Fruit fly (Drosophila melanogaster): ENCODE data around the gene Tengl2.

The Tengl2 gene

dm6 chr2L:2198613-2199432 is 40.4 kb downstream of the Tengl2 start (continued):
- TF ChIP-seq lola (GFP tag; optimal IDR thresholded peaks at IDR 0.05) = peak in 1 of 3 experiments; percentile 83
- TF ChIP-seq CG6254 (GFP tag; optimal IDR thresholded peaks at IDR 0.05) = peak; percentile 76
- peak; percentile 79 for TF ChIP-seq CG17385 (GFP tag; optimal IDR thresholded peaks at IDR 0.05)
- no peak for TF ChIP-seq fd102C (GFP tag; optimal IDR thresholded peaks at IDR 0.05)
- no peak for TF ChIP-seq unc-4 (GFP tag; IDR thresholded peaks at IDR 0.05; ENCODE audit: partially characterized antibody)
- TF ChIP-seq dmrt11E (tag; optimal IDR thresholded peaks at IDR 0.05) = peak; percentile 84
- peak; percentile 61 for TF ChIP-seq CG9817 (tag; optimal IDR thresholded peaks at IDR 0.05)
- peak; percentile 87 for TF ChIP-seq pnt (GFP tag; optimal IDR thresholded peaks at IDR 0.05)
- TF ChIP-seq CG6272 (GFP tag; IDR thresholded peaks at IDR 0.05) = peak; percentile 84
- peak; percentile 90 for TF ChIP-seq PHDP (tag; optimal IDR thresholded peaks at IDR 0.05)
- TF ChIP-seq CG7928 (GFP tag; optimal IDR thresholded peaks at IDR 0.05) = no peak
- TF ChIP-seq CG17328 (GFP tag; IDR thresholded peaks at IDR 0.05) = no peak
- peak; percentile 84 for TF ChIP-seq her (GFP tag; optimal IDR thresholded peaks at IDR 0.05)
- peak; percentile 56 for TF ChIP-seq CG8281 (tag; optimal IDR thresholded peaks at IDR 0.05)
- peak; percentile 90 for TF ChIP-seq jumu (GFP tag; optimal IDR thresholded peaks at IDR 0.05)
- no peak for TF ChIP-seq seq (GFP tag; IDR thresholded peaks at IDR 0.05)
- TF ChIP-seq CG32532 (GFP tag; IDR thresholded peaks at IDR 0.05) = no peak
- TF ChIP-seq wek (GFP tag; optimal IDR thresholded peaks at IDR 0.05) = peak; percentile 32
- no peak for TF ChIP-seq pita (GFP tag; optimal IDR thresholded peaks at IDR 0.05)
- TF ChIP-seq CG7786 (GFP tag; optimal IDR thresholded peaks at IDR 0.05) = peak; percentile 85
- no peak for TF ChIP-seq CG3995 (GFP tag; optimal IDR thresholded peaks at IDR 0.05)
- peak; percentile 37 for TF ChIP-seq Sry-δ (GFP tag; optimal IDR thresholded peaks at IDR 0.05)
- peak; percentile 38 for TF ChIP-seq Sry-β (GFP tag; optimal IDR thresholded peaks at IDR 0.05)
- no peak for TF ChIP-seq HLH4C (GFP tag; IDR thresholded peaks at IDR 0.05; ENCODE audit: partially characterized antibody)
- no peak for TF ChIP-seq usp (GFP tag; optimal IDR thresholded peaks at IDR 0.05)
- TF ChIP-seq CG6791 (GFP tag; IDR thresholded peaks at IDR 0.05; ENCODE audit: partially characterized antibody) = no peak
- no peak for TF ChIP-seq chinmo (GFP tag; IDR thresholded peaks at IDR 0.05; ENCODE audit: partially characterized antibody)
- TF ChIP-seq lov (optimal IDR thresholded peaks at IDR 0.05) = no peak
- no peak for TF ChIP-seq lov (GFP tag; IDR thresholded peaks at IDR 0.05)
- peak; percentile 91 to 98 for TF ChIP-seq Pdp1 (GFP tag; optimal IDR thresholded peaks at IDR 0.05)
- TF ChIP-seq CG10462 (GFP tag; optimal IDR thresholded peaks at IDR 0.05) = peak; percentile 78
- peak; percentile 82 for TF ChIP-seq chn (GFP tag; optimal IDR thresholded peaks at IDR 0.05)
- peak; percentile 50 for TF ChIP-seq Hand (GFP tag; optimal IDR thresholded peaks at IDR 0.05)
- peak; percentile 60 for TF ChIP-seq MTF-1 (GFP tag; optimal IDR thresholded peaks at IDR 0.05; ENCODE audit: borderline replicate concordance)
- TF ChIP-seq CG13296 (GFP tag; optimal IDR thresholded peaks at IDR 0.05) = peak; percentile 62
- TF ChIP-seq CG3838 (GFP tag; optimal IDR thresholded peaks at IDR 0.05) = peak; percentile 45
- peak; percentile 82 for TF ChIP-seq Spps (tag; optimal IDR thresholded peaks at IDR 0.05)
- no peak for TF ChIP-seq zfh1 (GFP tag; IDR thresholded peaks at IDR 0.05)
- TF ChIP-seq CG12236 (GFP tag; optimal IDR thresholded peaks at IDR 0.05) = peak; percentile 73
- peak; percentile 90 for TF ChIP-seq ems (GFP tag; optimal IDR thresholded peaks at IDR 0.05)
- no peak for TF ChIP-seq E2f1 (GFP tag; IDR thresholded peaks at IDR 0.05)
- peak; percentile 22 for TF ChIP-seq CG9797 (GFP tag; optimal IDR thresholded peaks at IDR 0.05)
- no peak for TF ChIP-seq vnd (GFP tag; IDR thresholded peaks at IDR 0.05; ENCODE audit: partially characterized antibody)
- TF ChIP-seq stwl (tag; optimal IDR thresholded peaks at IDR 0.05) = no peak
- TF ChIP-seq CG5245 (GFP tag; optimal IDR thresholded peaks at IDR 0.05) = peak; percentile 85
- TF ChIP-seq CG13624 (GFP tag; optimal IDR thresholded peaks at IDR 0.05) = peak; percentile 81
- TF ChIP-seq sr (GFP tag; IDR thresholded peaks at IDR 0.05) = no peak
- TF ChIP-seq CG1832 (GFP tag; optimal IDR thresholded peaks at IDR 0.05) = peak; percentile 83
- TF ChIP-seq yki (optimal IDR thresholded peaks at IDR 0.05) = no peak
